Worm (Caenorhabditis elegans) whole organism, L1 larva: Measurements from ENCODE around the gene pag-3.

Experiments used
- ama-1 ChIP-seq: fragments of 150-350 bp; optimal IDR thresholded peaks from 2 replicates; lab custom pipeline; 2014
- dpl-1 ChIP-seq, 3 experiments: fragments of 150-350 bp in 2 of 3; sonication (generic microtip) in 1 of 3; optimal IDR thresholded peaks; 2 replicates each; lab custom pipeline; 2014 to 2017; ENCODE audit warnings: missing biosample characterization in 3 of 3, missing genetic modification characterization in 3 of 3, missing genetic modification reagents in 3 of 3
- fos-1 ChIP-seq: fragments of 150-350 bp; optimal IDR thresholded peaks from 2 replicates; lab custom pipeline; 2014; ENCODE audit warnings: missing biosample characterization, missing genetic modification characterization
- nhr-12 ChIP-seq: sonication (generic microtip); optimal IDR thresholded peaks from 2 replicates; lab custom pipeline; 2017; ENCODE audit warnings: missing biosample characterization, missing genetic modification characterization
- nhr-76 ChIP-seq: sonication (generic microtip); optimal IDR thresholded peaks from 2 replicates; lab custom pipeline; 2017; ENCODE audit warnings: missing biosample characterization, missing genetic modification characterization
- pax-3 ChIP-seq: fragments of 200-800 bp; sonication (Bioruptor generic); optimal IDR thresholded peaks from 2 replicates; lab custom pipeline; 2018; ENCODE audit warnings: mild to moderate bottlenecking, missing genetic modification characterization, moderate library complexity, missing compliant biosample characterization
- unc-130 ChIP-seq: fragments of 150-350 bp; optimal IDR thresholded peaks from 2 replicates; lab custom pipeline; 2017; ENCODE audit warnings: missing biosample characterization, missing genetic modification characterization, inconsistent platforms

ce11 chrX:14928854-14929253 is 25.6 kb downstream of the pag-3 start, which contains the start of gene ntr-2:
- TF ChIP-seq nhr-76 = no peak
- no peak for TF ChIP-seq dpl-1 (GFP tag; optimal IDR thresholded peaks at IDR 0.05; lab: Kevin White, UChicago)
- no peak for TF ChIP-seq nhr-12 (tag; lab: Kevin White, UChicago)
- TF ChIP-seq unc-130 (tag; lab: Kevin White, UChicago) = no peak
- no peak for TF ChIP-seq fos-1 (tag; lab: Kevin White, UChicago)
- no peak for TF ChIP-seq pax-3 (tag; lab: Kevin White, UChicago)
- TF ChIP-seq ama-1 (lab: Kevin White, UChicago) = no peak
